Worm (Caenorhabditis elegans) whole organism, midembryonic: ENCODE results near the gene tdo-2.

Source experiments
- T22C8.4 ChIP-seq: fragments of 200-800 bp; sonication (Bioruptor generic); IDR thresholded peaks from 2 replicates; pipeline ENCODE4 v1.3.6; 2022; ENCODE audit warnings: missing genetic modification characterization, missing compliant biosample characterization
- flt-1 ChIP-seq: fragments of 200-800 bp; sonication (Bioruptor generic); IDR thresholded peaks from 2 replicates; pipeline ENCODE4 v1.3.6; 2022; ENCODE audit warnings: missing genetic modification characterization, missing compliant biosample characterization
- tab-1 ChIP-seq: fragments of 200-800 bp; sonication (Bioruptor generic); IDR thresholded peaks from 2 replicates; pipeline ENCODE4 v1.3.6; 2022; ENCODE audit warnings: missing genetic modification characterization, missing compliant biosample characterization
- ztf-23 ChIP-seq: fragments of 200-800 bp; sonication (Bioruptor generic); IDR thresholded peaks from 2 replicates; pipeline ENCODE4 v1.3.6; 2022; ENCODE audit warnings: missing genetic modification reagents, missing genetic modification characterization, missing compliant biosample characterization

ce11 chrIII:5948986-5949385, 29.2 kb upstream of the tdo-2 start:
- TF ChIP-seq T22C8.4 (GFP tag; lab: Robert Waterston, UW) (no peak), tab-1 (GFP tag; lab: Robert Waterston, UW) (no peak), ztf-23 (GFP tag; lab: Robert Waterston, UW) (no peak), flt-1 (no peak)
